Fruit fly (Drosophila melanogaster) whole organism, prepupa: ENCODE data around the gene Jon25Bii.

ENCODE experiments used
- CG15336 ChIP-seq: fragments of 200-800 bp; sonication (Bioruptor generic); IDR thresholded peaks from 2 replicates; pipeline ENCODE4 v1.3.6; 2022; ENCODE audit warnings: missing biosample characterization, missing genetic modification characterization
- CG1621 ChIP-seq: fragments of 200-800 bp; sonication (Bioruptor generic); optimal IDR thresholded peaks from 3 replicates; lab custom pipeline; 2018; ENCODE audit warnings: missing biosample characterization, mild to moderate bottlenecking, missing genetic modification characterization
- CG16779 ChIP-seq: fragments of 200-800 bp; sonication (Bioruptor generic); optimal IDR thresholded peaks from 3 replicates; lab custom pipeline; 2017; ENCODE audit warnings: missing biosample characterization, mild to moderate bottlenecking, missing genetic modification characterization
- CG31627 ChIP-seq: fragments of 200-800 bp; sonication (Bioruptor generic); optimal IDR thresholded peaks from 3 replicates; lab custom pipeline; 2016; ENCODE audit warnings: missing biosample characterization, missing genetic modification characterization
- CG34406 ChIP-seq: fragments of 200-800 bp; sonication (Bioruptor generic); optimal IDR thresholded peaks from 3 replicates; lab custom pipeline; 2016; ENCODE audit warnings: missing biosample characterization, missing genetic modification characterization
- CG3919 ChIP-seq: fragments of 200-800 bp; sonication (Bioruptor generic); optimal IDR thresholded peaks from 3 replicates; lab custom pipeline; 2016; ENCODE audit warnings: missing biosample characterization, missing genetic modification characterization
- CG6163 ChIP-seq: fragments of 200-800 bp; sonication (Bioruptor generic); IDR thresholded peaks from 3 replicates; pipeline ENCODE4 v1.3.6; 2022; ENCODE audit warnings: missing biosample characterization, missing genetic modification characterization
- CG6276 ChIP-seq: fragments of 200-800 bp; sonication (Bioruptor generic); optimal IDR thresholded peaks from 2 replicates; lab custom pipeline; 2017; ENCODE audit warnings: missing biosample characterization, mild to moderate bottlenecking, missing genetic modification characterization
- CG6792 ChIP-seq: fragments of 200-800 bp; sonication (Bioruptor generic); optimal IDR thresholded peaks from 3 replicates; lab custom pipeline; 2016; ENCODE audit warnings: missing biosample characterization, missing genetic modification characterization
- CG6808 ChIP-seq: fragments of 200-800 bp; sonication (Bioruptor generic); optimal IDR thresholded peaks from 3 replicates; lab custom pipeline; 2017; ENCODE audit warnings: missing biosample characterization, missing genetic modification characterization, mild to moderate bottlenecking, moderate library complexity, missing genetic modification reagents
- CG6854 ChIP-seq: fragments of 200-800 bp; sonication (Bioruptor generic); optimal IDR thresholded peaks from 2 replicates; lab custom pipeline; 2017; ENCODE audit warnings: missing biosample characterization, mild to moderate bottlenecking, missing genetic modification characterization
- CG7368 ChIP-seq: fragments of 200-800 bp; sonication (Bioruptor generic); optimal IDR thresholded peaks from 3 replicates; lab custom pipeline; 2016; ENCODE audit warnings: missing biosample characterization, missing genetic modification characterization
- CG9139 ChIP-seq: fragments of 200-800 bp; sonication (Bioruptor generic); optimal IDR thresholded peaks from 3 replicates; lab custom pipeline; 2017; ENCODE audit warnings: missing biosample characterization, mild to moderate bottlenecking, missing genetic modification characterization
- Eip75B ChIP-seq: fragments of 200-800 bp; sonication (Bioruptor generic); optimal IDR thresholded peaks from 3 replicates; lab custom pipeline; 2016; ENCODE audit warnings: missing biosample characterization, missing genetic modification characterization
- Eip78C ChIP-seq: fragments of 200-800 bp; sonication (Bioruptor generic); peaks from one replicate; lab custom pipeline; 2016; ENCODE audit warnings: missing biosample characterization, missing genetic modification characterization
- Eip93F ChIP-seq: fragments of 200-800 bp; sonication (Bioruptor generic); optimal IDR thresholded peaks from 2 replicates; lab custom pipeline; 2016; ENCODE audit warnings: missing biosample characterization, mild to moderate bottlenecking, missing genetic modification characterization
- Ets21C ChIP-seq: fragments of 200-800 bp; sonication (Bioruptor generic); optimal IDR thresholded peaks from 3 replicates; lab custom pipeline; 2016; ENCODE audit warnings: missing biosample characterization, missing genetic modification characterization
- Gug ChIP-seq: fragments of 200-800 bp; sonication (Bioruptor generic); IDR thresholded peaks from 2 replicates; pipeline ENCODE4 v1.3.6; 2022; ENCODE audit warnings: missing biosample characterization, missing genetic modification characterization
- Hr4 ChIP-seq: fragments of 200-800 bp; sonication (Bioruptor generic); optimal IDR thresholded peaks from 3 replicates; lab custom pipeline; 2016; ENCODE audit warnings: missing biosample characterization, missing genetic modification characterization
- OdsH ChIP-seq: fragments of 200-800 bp; sonication (Bioruptor generic); optimal IDR thresholded peaks from 3 replicates; lab custom pipeline; 2016; ENCODE audit warnings: missing biosample characterization, missing genetic modification characterization
- Sox102F ChIP-seq: fragments of 200-800 bp; sonication (Bioruptor generic); optimal IDR thresholded peaks from 2 replicates; lab custom pipeline; 2016; ENCODE audit warnings: missing biosample characterization, mild to moderate bottlenecking, missing genetic modification characterization
- Sox14 ChIP-seq: fragments of 200-800 bp; sonication (Bioruptor generic); optimal IDR thresholded peaks from 3 replicates; lab custom pipeline; 2016; ENCODE audit warnings: missing biosample characterization, missing genetic modification characterization
- acj6 ChIP-seq: fragments of 200-800 bp; sonication (Bioruptor generic); optimal IDR thresholded peaks from 3 replicates; lab custom pipeline; 2016; ENCODE audit warnings: missing biosample characterization, missing genetic modification characterization
- cyc ChIP-seq: fragments of 200-800 bp; sonication (Bioruptor generic); optimal IDR thresholded peaks from 3 replicates; lab custom pipeline; 2016; ENCODE audit warnings: missing biosample characterization, missing genetic modification characterization
- dsx ChIP-seq: fragments of 200-800 bp; optimal IDR thresholded peaks from 3 replicates; lab custom pipeline; 2019; ENCODE audit warnings: missing biosample characterization, mild to moderate bottlenecking, missing genetic modification characterization, moderate library complexity; ENCODE audit not compliant: poor library complexity, severe bottlenecking
- fd85E ChIP-seq: fragments of 200-800 bp; sonication (Bioruptor generic); optimal IDR thresholded peaks from 3 replicates; lab custom pipeline; 2016; ENCODE audit warnings: missing biosample characterization, missing genetic modification characterization
- fkh ChIP-seq: fragments of 200-800 bp; sonication (Bioruptor generic); optimal IDR thresholded peaks from 3 replicates; lab custom pipeline; 2017; ENCODE audit warnings: missing biosample characterization, mild to moderate bottlenecking, missing genetic modification characterization, moderate library complexity
- lz ChIP-seq: fragments of 200-800 bp; sonication (Bioruptor generic); optimal IDR thresholded peaks from 3 replicates; lab custom pipeline; 2016; ENCODE audit warnings: missing biosample characterization, missing genetic modification characterization
- net ChIP-seq: fragments of 200-800 bp; sonication (Bioruptor generic); optimal IDR thresholded peaks from 3 replicates; lab custom pipeline; 2016; ENCODE audit warnings: missing biosample characterization, missing genetic modification characterization
- salr ChIP-seq, 2 experiments: fragments of 200-800 bp; sonication (Bioruptor generic); optimal IDR thresholded peaks; 3 replicates each; lab custom pipeline; 2016 to 2018; ENCODE audit warnings: missing biosample characterization in 2 of 2, missing genetic modification characterization in 2 of 2, mild to moderate bottlenecking in 1 of 2
- ss ChIP-seq, 2 experiments: fragments of 200-800 bp; sonication (Bioruptor generic); optimal IDR thresholded peaks; 2 replicates in 1 of 2; 3 replicates in 1 of 2; lab custom pipeline; 2017 to 2018; ENCODE audit warnings: mild to moderate bottlenecking in 2 of 2, missing biosample characterization in 2 of 2, missing genetic modification characterization in 2 of 2, moderate library complexity in 1 of 2
- topi ChIP-seq: fragments of 200-800 bp; sonication (Bioruptor generic); optimal IDR thresholded peaks from 3 replicates; lab custom pipeline; 2016; ENCODE audit warnings: missing biosample characterization, missing genetic modification characterization

Gene Jon25Bii

DNA sequence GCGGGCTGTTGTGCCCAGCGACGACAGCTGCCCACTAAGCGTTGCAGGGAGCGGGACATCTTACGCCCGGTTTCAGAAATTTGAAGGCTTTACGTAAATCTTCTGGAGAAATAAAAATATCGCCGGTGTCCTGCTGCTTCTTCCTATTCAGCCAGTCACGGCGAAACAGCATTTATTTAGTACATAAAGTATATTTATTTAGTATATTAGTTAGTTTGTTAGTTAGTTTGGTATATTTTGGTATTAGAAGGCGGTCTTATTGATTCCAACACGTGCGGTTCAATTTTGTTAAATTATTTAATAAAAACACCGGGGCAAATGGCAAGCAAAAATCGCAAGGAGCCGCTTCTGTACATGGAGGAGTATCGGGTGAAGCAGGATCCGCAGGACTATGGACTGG is 15.8 kb upstream of the Jon25Bii start, which contains the start of the genes Scox and Polr1C:
Gene Scox, minus strand, starts transcription at position 169 of the 400 bp plus-strand sequence.
Gene Polr1C, plus strand, starts transcription at position 238 of the 400 bp plus-strand sequence.
- TF ChIP-seq CG1621 (tag; lab: Kevin White, UChicago) (no peak), CG6276 (no peak), Sox102F (GFP tag; lab: Kevin White, UChicago) (no peak)

DNA sequence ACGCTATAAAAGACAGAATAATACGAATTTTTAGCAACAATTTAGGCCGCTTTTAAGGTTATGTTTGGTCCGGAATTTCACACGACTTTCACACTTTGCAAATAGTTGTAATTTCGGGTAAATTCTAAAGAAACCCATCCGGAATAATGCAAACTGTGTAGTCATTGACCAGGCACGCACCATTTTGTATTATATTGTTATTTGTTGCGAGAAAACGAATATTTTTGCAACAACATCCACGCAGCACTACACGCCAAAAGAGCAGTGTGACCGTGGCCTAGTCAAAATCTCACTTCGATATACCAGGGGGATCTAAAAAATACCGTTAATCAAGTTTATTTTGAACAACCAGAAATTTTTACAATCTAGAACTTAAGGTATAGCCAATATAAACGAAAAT is 14.6 kb upstream of the Jon25Bii start, which contains the start of gene eIF3i:
Gene eIF3i, minus strand, starts transcription at position 265 of the 400 bp plus-strand sequence.
- TF ChIP-seq CG7368 (GFP tag; lab: Kevin White, UChicago) (no peak), CG6163 (GFP tag; lab: Robert Waterston, UW) (no peak), cyc (GFP tag; lab: Kevin White, UChicago) (no peak), Ets21C (GFP tag; lab: Kevin White, UChicago) (no peak), CG34406 (GFP tag; lab: Kevin White, UChicago) (no peak), CG16779 (no peak), CG6854 (GFP tag; lab: Kevin White, UChicago) (no peak), Eip93F (GFP tag; lab: Kevin White, UChicago) (no peak), CG6808 (GFP tag; lab: Kevin White, UChicago) (no peak), CG3919 (GFP tag; lab: Kevin White, UChicago) (no peak), Eip75B (no peak), Sox102F (GFP tag; lab: Kevin White, UChicago) (no peak), fkh (GFP tag; lab: Kevin White, UChicago) (no peak), net (GFP tag; lab: Kevin White, UChicago) (no peak), CG6792 (GFP tag; lab: Kevin White, UChicago) (no peak), Sox14 (GFP tag; lab: Kevin White, UChicago) (no peak), OdsH (GFP tag; lab: Kevin White, UChicago) (no peak), lz (GFP tag; lab: Kevin White, UChicago) (no peak), dsx (GFP tag; lab: Kevin White, UChicago) (no peak)

DNA sequence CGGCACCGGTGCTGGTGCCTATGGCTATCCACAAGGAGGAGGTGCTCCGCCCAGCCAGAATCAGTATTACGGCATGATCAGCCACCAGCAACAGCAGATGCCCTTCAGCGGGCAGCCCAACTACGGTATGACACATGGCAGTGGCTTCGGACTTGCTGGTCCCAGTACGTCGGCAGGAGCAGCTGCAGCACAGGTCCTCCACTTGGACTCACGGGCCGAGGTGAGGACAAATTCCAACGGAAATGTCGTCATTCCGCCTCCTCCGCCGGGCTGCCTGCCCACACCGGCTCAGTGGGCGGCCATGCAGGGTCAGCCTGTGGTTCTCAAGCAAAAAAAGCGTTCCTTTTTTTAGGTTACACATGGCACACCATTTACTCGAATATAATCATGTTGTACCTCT is 13.0 kb upstream of the Jon25Bii start:
- TF ChIP-seq Hr4 (no peak), CG6276 (no peak), CG31627 (GFP tag; lab: Kevin White, UChicago) (no peak), salr (GFP tag; optimal IDR thresholded peaks at IDR 0.05; lab: Kevin White, UChicago) (no peak), CG9139 (no peak), Gug (no peak), ss (GFP tag; optimal IDR thresholded peaks at IDR 0.05; lab: Kevin White, UChicago) (no peak), topi (GFP tag; lab: Kevin White, UChicago) (no peak), fd85E (GFP tag; lab: Kevin White, UChicago) (no peak), dsx (GFP tag; lab: Kevin White, UChicago) (no peak), CG1621 (tag; lab: Kevin White, UChicago) (no peak), CG6854 (GFP tag; lab: Kevin White, UChicago) (no peak), cyc (GFP tag; lab: Kevin White, UChicago) (no peak), Eip75B (no peak), Eip78C (GFP tag; lab: Kevin White, UChicago) (no peak), acj6 (GFP tag; lab: Kevin White, UChicago) (no peak)

DNA sequence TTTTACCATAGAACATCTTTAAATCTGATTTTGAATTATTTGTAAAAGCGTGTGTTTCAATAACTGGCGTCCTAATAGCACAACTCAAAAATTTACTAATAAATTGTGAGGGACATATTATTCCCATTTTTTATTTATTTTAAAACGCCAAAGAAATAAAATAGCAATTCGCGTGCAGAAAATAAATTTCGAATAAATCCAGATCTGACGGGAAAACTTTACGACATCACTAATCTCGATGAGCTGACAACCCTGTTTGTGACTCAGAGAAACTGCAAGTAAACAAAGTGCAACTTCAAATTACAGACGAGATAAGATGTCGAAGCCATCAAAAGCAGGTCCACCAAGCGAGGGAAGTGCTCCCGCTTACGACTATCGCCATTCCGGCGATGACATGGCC is 12.5 kb upstream of the Jon25Bii start, which contains the start of gene CG34125:
Gene CG34125, plus strand, starts transcription at position 254 of the 400 bp plus-strand sequence.
- TF ChIP-seq cyc (GFP tag; lab: Kevin White, UChicago) = peak; percentile 40
- 0 out of 2 replicates have a peak, but pooled peaks have one; percentile 16 for TF ChIP-seq CG15336 (GFP tag; lab: Robert Waterston, UW)
- no peak for TF ChIP-seq dsx (GFP tag; lab: Kevin White, UChicago)
- TF ChIP-seq CG31627 (GFP tag; lab: Kevin White, UChicago) = peak; percentile 39
- no peak for TF ChIP-seq net (GFP tag; lab: Kevin White, UChicago)
- no peak for TF ChIP-seq lz (GFP tag; lab: Kevin White, UChicago)
